Fruit fly (Drosophila melanogaster): ENCODE data around the gene SLC5A11.
A peak's percentile ranks its signal among the peaks of the same experiment; 100 is the strongest.

SLC5A11 gene

DNA sequence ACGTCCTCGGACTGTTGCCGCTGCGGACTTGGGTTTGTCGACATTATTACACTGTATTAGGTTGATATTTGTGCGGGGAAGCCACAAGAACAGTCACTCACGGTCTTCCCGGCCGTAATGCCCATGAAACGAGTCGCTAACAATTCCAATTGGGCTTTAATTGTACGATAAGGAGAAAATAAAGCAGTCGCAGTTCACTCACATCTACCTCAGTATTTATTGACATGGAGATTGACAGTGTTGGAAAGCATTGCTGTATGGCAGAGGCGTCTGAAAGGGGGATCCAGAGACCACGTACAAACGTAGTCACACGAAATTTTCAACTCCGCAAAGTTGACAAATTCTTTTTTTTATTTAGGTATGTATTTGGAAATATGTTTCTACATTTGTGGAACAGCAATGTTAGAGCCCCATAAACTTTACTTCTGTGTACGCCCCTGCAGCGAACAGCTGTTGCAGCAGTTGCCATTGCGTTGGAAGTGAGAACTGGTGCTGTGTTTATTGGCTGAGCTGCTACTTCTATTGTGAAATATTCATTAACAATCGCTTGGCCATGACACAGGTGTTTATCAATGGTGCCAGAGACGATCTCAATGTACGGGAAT lies 7.8 kb upstream of the SLC5A11 start, which contains the start of the genes CG8372 and CG8360:
Gene CG8372, minus strand, starts transcription at position 237 of the 605 bp plus-strand sequence.
Gene CG8360, plus strand, starts transcription at position 294 of the 605 bp plus-strand sequence.
- peak; percentile 99 for TF ChIP-seq fru (GFP tag; optimal IDR thresholded peaks at IDR 0.05)
- no peak for TF ChIP-seq lola (GFP tag; optimal IDR thresholded peaks at IDR 0.05)
- peak; percentile 98 for TF ChIP-seq dmrt93B (GFP tag; optimal IDR thresholded peaks at IDR 0.05)
- TF ChIP-seq psq (GFP tag; optimal IDR thresholded peaks at IDR 0.05), result peak; percentile 98
- TF ChIP-seq Myc (optimal IDR thresholded peaks at IDR 0.05), result no peak
- TF ChIP-seq Hnf4 (GFP tag; optimal IDR thresholded peaks at IDR 0.05), result peak; percentile 100
- peak; percentile 97 for TF ChIP-seq dsf (GFP tag; optimal IDR thresholded peaks at IDR 0.05; ENCODE audit: borderline replicate concordance)
- TF ChIP-seq woc (GFP tag; optimal IDR thresholded peaks at IDR 0.05), result peak; percentile 99
- peak; percentile 100 for TF ChIP-seq br (GFP tag; optimal IDR thresholded peaks at IDR 0.05)
- TF ChIP-seq CG9705 (GFP tag; optimal IDR thresholded peaks at IDR 0.05), result peak; percentile 99
- peak; percentile 99 for TF ChIP-seq sv (GFP tag; optimal IDR thresholded peaks at IDR 0.05)
- peak; percentile 99 for TF ChIP-seq Jra (GFP tag; optimal IDR thresholded peaks at IDR 0.05)
- peak; percentile 99 for TF ChIP-seq sage (GFP tag; optimal IDR thresholded peaks at IDR 0.05)
- TF ChIP-seq pan (optimal IDR thresholded peaks at IDR 0.05), result no peak
- no peak for TF ChIP-seq Vsx2 (GFP tag; optimal IDR thresholded peaks at IDR 0.05; ENCODE audit: partially characterized antibody)
- no peak for TF ChIP-seq Dfd (GFP tag; optimal IDR thresholded peaks at IDR 0.05)
- TF ChIP-seq Dif (GFP tag; optimal IDR thresholded peaks at IDR 0.05; ENCODE audit: partially characterized antibody), result no peak
- no peak for TF ChIP-seq Hr78 (GFP tag; optimal IDR thresholded peaks at IDR 0.05)
- TF ChIP-seq CrebA (GFP tag; optimal IDR thresholded peaks at IDR 0.05; ENCODE audit: borderline replicate concordance), result no peak
- peak; percentile 79 for TF ChIP-seq jim (GFP tag; optimal IDR thresholded peaks at IDR 0.05)
- no peak for TF ChIP-seq usp (GFP tag; optimal IDR thresholded peaks at IDR 0.05)
- TF ChIP-seq Mio (GFP tag; optimal IDR thresholded peaks at IDR 0.05), result peak; percentile 95
- peak; percentile 98 to 100 for TF ChIP-seq foxo (GFP tag; optimal IDR thresholded peaks at IDR 0.05)
- TF ChIP-seq Abd-B (GFP tag; optimal IDR thresholded peaks at IDR 0.05), result no peak
- peak; percentile 97 for TF ChIP-seq Rel (GFP tag; optimal IDR thresholded peaks at IDR 0.05)
- TF ChIP-seq Rel (tag; optimal IDR thresholded peaks at IDR 0.05), result peak; percentile 92
- TF ChIP-seq rgr (GFP tag; optimal IDR thresholded peaks at IDR 0.05), result peak; percentile 100
- TF ChIP-seq tai (GFP tag; optimal IDR thresholded peaks at IDR 0.05), result peak; percentile 99
- TF ChIP-seq N (GFP tag; optimal IDR thresholded peaks at IDR 0.05), result no peak
- peak; percentile 99 for TF ChIP-seq CG32264 (GFP tag; optimal IDR thresholded peaks at IDR 0.05)
- TF ChIP-seq h (GFP tag; optimal IDR thresholded peaks at IDR 0.05), result peak; percentile 100
- peak; percentile 99 for TF ChIP-seq brk (GFP tag; optimal IDR thresholded peaks at IDR 0.05)
- TF ChIP-seq OdsH (GFP tag; optimal IDR thresholded peaks at IDR 0.05), result peak; percentile 100
- TF ChIP-seq ey (GFP tag; optimal IDR thresholded peaks at IDR 0.05), result peak; percentile 99
- TF ChIP-seq dl (GFP tag; optimal IDR thresholded peaks at IDR 0.05; ENCODE audit: insufficient read depth in 1 of 2, partially characterized antibody in 2 of 2), result no peak
- TF ChIP-seq GATAd (GFP tag; optimal IDR thresholded peaks at IDR 0.05), result peak; percentile 98
- TF ChIP-seq Sp1 (GFP tag; optimal IDR thresholded peaks at IDR 0.05), result peak; percentile 99
- peak; percentile 99 for TF ChIP-seq HLH106 (tag; optimal IDR thresholded peaks at IDR 0.05)
- TF ChIP-seq Hr83 (GFP tag; optimal IDR thresholded peaks at IDR 0.05; ENCODE audit: poor library complexity, severe bottlenecking), result peak; percentile 99

DNA sequence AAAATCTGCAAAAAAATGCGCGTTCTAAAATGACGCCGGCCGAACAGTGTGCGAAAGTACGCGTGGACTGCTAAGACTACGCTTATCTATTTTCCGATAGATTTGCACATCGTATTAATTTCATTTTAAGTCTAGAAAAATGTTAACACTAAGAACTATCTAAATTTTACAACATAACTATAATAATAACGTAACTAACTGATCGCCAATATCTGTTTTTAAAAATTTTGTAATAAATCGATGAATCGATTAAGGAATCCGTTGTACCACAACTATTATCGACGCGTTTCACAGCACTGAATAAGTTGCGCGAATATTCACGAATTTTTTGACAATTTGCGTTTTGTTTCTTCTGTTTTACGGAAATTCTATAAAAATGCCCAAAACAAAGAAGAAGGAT lies 6.1 kb upstream of the SLC5A11 start, which contains the start of gene Ssb-c31a:
Gene Ssb-c31a, plus strand, starts transcription at position 278 of the 400 bp plus-strand sequence.
- TF ChIP-seq Rel (GFP tag; optimal IDR thresholded peaks at IDR 0.05) (no peak), Rel (tag; optimal IDR thresholded peaks at IDR 0.05) (peak; percentile 49), GATAd (GFP tag; optimal IDR thresholded peaks at IDR 0.05) (peak; percentile 61), HLH106 (tag; optimal IDR thresholded peaks at IDR 0.05) (peak; percentile 68), rgr (GFP tag; optimal IDR thresholded peaks at IDR 0.05) (peak; percentile 72), jim (GFP tag; optimal IDR thresholded peaks at IDR 0.05) (no peak), dmrt93B (GFP tag; optimal IDR thresholded peaks at IDR 0.05) (peak; percentile 32), Myc (optimal IDR thresholded peaks at IDR 0.05) (no peak), CrebA (GFP tag; optimal IDR thresholded peaks at IDR 0.05; ENCODE audit: borderline replicate concordance) (no peak), psq (GFP tag; optimal IDR thresholded peaks at IDR 0.05) (peak; percentile 58), dl (GFP tag; optimal IDR thresholded peaks at IDR 0.05; ENCODE audit: insufficient read depth in 1 of 2, partially characterized antibody in 2 of 2) (no peak), sage (GFP tag; optimal IDR thresholded peaks at IDR 0.05) (peak; percentile 48), brk (GFP tag; optimal IDR thresholded peaks at IDR 0.05) (peak; percentile 84), Mio (GFP tag; optimal IDR thresholded peaks at IDR 0.05) (no peak), OdsH (GFP tag; optimal IDR thresholded peaks at IDR 0.05) (peak; percentile 60), dsf (GFP tag; optimal IDR thresholded peaks at IDR 0.05; ENCODE audit: borderline replicate concordance) (peak; percentile 81), foxo (GFP tag; optimal IDR thresholded peaks at IDR 0.05) (peak; percentile 71 to 75), ey (GFP tag; optimal IDR thresholded peaks at IDR 0.05) (peak; percentile 51), CG9705 (GFP tag; optimal IDR thresholded peaks at IDR 0.05) (peak; percentile 38), fru (GFP tag; optimal IDR thresholded peaks at IDR 0.05) (peak; percentile 78), pan (optimal IDR thresholded peaks at IDR 0.05) (no peak), Abd-B (GFP tag; optimal IDR thresholded peaks at IDR 0.05) (no peak), br (GFP tag; optimal IDR thresholded peaks at IDR 0.05) (peak; percentile 80), h (GFP tag; optimal IDR thresholded peaks at IDR 0.05) (peak; percentile 83), sv (GFP tag; optimal IDR thresholded peaks at IDR 0.05) (peak; percentile 65), Sp1 (GFP tag; optimal IDR thresholded peaks at IDR 0.05) (peak; percentile 60), Hnf4 (GFP tag; optimal IDR thresholded peaks at IDR 0.05) (peak; percentile 81), CG32264 (GFP tag; optimal IDR thresholded peaks at IDR 0.05) (peak; percentile 34), Jra (GFP tag; optimal IDR thresholded peaks at IDR 0.05) (peak; percentile 90), tai (GFP tag; optimal IDR thresholded peaks at IDR 0.05) (peak; percentile 88), woc (GFP tag; optimal IDR thresholded peaks at IDR 0.05) (peak; percentile 73), usp (GFP tag; optimal IDR thresholded peaks at IDR 0.05) (no peak)

Measured in whole organism, wandering third instar larva.